Worm (Caenorhabditis elegans) whole organism, L4 larva: ENCODE measurements around the gene Y75B8A.10.
A peak's percentile ranks its signal among the peaks of the same experiment; 100 is the strongest.

Experiments
- F49E8.2 ChIP-seq: sonication (generic microtip); optimal IDR thresholded peaks from 2 replicates; lab custom pipeline; 2016; ENCODE audit warnings: missing compliant biosample characterization, mild to moderate bottlenecking, missing genetic modification characterization, borderline replicate concordance
- ces-1 ChIP-seq: fragments of 150-350 bp; sonication (generic microtip); optimal IDR thresholded peaks from 4 replicates; lab custom pipeline; 2014; ENCODE audit warnings: missing biosample characterization, missing genetic modification reagents, missing genetic modification characterization
- fos-1 ChIP-seq: fragments of 150-350 bp; optimal IDR thresholded peaks from 2 replicates; lab custom pipeline; 2014; ENCODE audit warnings: missing biosample characterization, missing genetic modification characterization
- gei-8 ChIP-seq: fragments of 200-800 bp; sonication (Bioruptor generic); optimal IDR thresholded peaks from 2 replicates; lab custom pipeline; 2018; ENCODE audit warnings: mild to moderate bottlenecking, missing genetic modification characterization, missing compliant biosample characterization
- hlh-30 ChIP-seq: sonication (generic microtip); optimal IDR thresholded peaks from 2 replicates; lab custom pipeline; 2017; ENCODE audit warnings: antibody characterized with exemption, mild to moderate bottlenecking, missing genetic modification characterization, missing compliant biosample characterization; ENCODE audit not compliant: insufficient read depth
- lin-15B ChIP-seq: fragments of 150-350 bp; sonication (generic microtip); optimal IDR thresholded peaks from 3 replicates; lab custom pipeline; 2014; ENCODE audit warnings: missing biosample characterization, missing genetic modification characterization
- pqm-1 ChIP-seq: sonication (generic microtip); optimal IDR thresholded peaks from 2 replicates; lab custom pipeline; 2017; ENCODE audit warnings: missing biosample characterization, missing genetic modification characterization
- unc-62 ChIP-seq, 3 experiments: fragments of 150-350 bp in 1 of 3; sonication (generic microtip); optimal IDR thresholded peaks in 2 of 3; peaks in 1 of 3; 1 replicate in 1 of 3; 2 replicates in 2 of 3; lab custom pipeline; 2014 to 2017; ENCODE audit warnings: missing biosample characterization in 3 of 3, missing genetic modification characterization in 3 of 3, missing genetic modification reagents in 3 of 3, missing genotype in 1 of 3
- ztf-7 ChIP-seq: fragments of 150-350 bp; optimal IDR thresholded peaks from 2 replicates; lab custom pipeline; 2014; ENCODE audit warnings: missing biosample characterization, missing genetic modification characterization

ce11 chrIII:12152157-12152556 lies 30.7 kb downstream of the Y75B8A.10 start:
- TF ChIP-seq ces-1 (no peak), ztf-7 (tag; lab: Kevin White, UChicago) (no peak), hlh-30 (tag; lab: Kevin White, UChicago) (peak; percentile 5), gei-8 (GFP tag; lab: Kevin White, UChicago) (no peak), F49E8.2 (no peak), unc-62 (GFP tag; optimal IDR thresholded peaks at IDR 0.05 in 1 of 2; lab: Kevin White, UChicago) (no peak), unc-62 (tag; optimal IDR thresholded peaks at IDR 0.05; lab: Kevin White, UChicago) (no peak), fos-1 (no peak), pqm-1 (tag; lab: Kevin White, UChicago) (no peak), lin-15B (tag; lab: Kevin White, UChicago) (no peak)
